Fruit fly (Drosophila melanogaster): Measurements from ENCODE around the gene Ugt36A1.

Gene Ugt36A1

dm6 chr2L:3618818-3619362 is at the start of gene Ugt36A1:
Gene Ugt36A1, plus strand, starts transcription at chr2L:3619097.
- TF ChIP-seq GATAd (GFP tag; optimal IDR thresholded peaks at IDR 0.05) (no peak), rgr (GFP tag; optimal IDR thresholded peaks at IDR 0.05) (no peak), CG32264 (GFP tag; optimal IDR thresholded peaks at IDR 0.05) (no peak), Rel (GFP tag; optimal IDR thresholded peaks at IDR 0.05) (no peak), Rel (tag; optimal IDR thresholded peaks at IDR 0.05) (peak; percentile 94), CrebA (GFP tag; optimal IDR thresholded peaks at IDR 0.05; ENCODE audit: borderline replicate concordance) (no peak), Myc (optimal IDR thresholded peaks at IDR 0.05) (peak; percentile 72)

DNA sequence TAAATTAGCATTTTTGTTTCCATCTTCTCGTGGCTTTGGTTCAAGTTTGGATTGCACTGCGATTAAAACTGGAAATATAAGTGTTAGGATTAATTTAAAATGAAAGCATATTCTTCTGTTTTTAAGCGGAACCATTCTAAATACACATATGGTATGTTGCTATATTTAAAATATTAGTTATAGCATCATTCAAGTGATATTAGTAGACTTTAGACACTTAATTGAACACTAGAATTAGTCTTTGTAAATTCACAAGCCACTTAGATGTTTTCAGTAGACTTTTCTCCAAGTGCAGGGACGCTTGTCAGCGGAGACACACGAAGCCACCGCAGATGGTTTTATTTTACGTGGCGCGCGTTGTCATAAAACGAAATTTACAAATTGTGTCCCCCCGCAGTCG is 49.0 kb upstream of the Ugt36A1 start:
- TF ChIP-seq Dif (GFP tag; optimal IDR thresholded peaks at IDR 0.05; ENCODE audit: partially characterized antibody) (no peak), HLH106 (tag; optimal IDR thresholded peaks at IDR 0.05) (peak; percentile 33), h (GFP tag; optimal IDR thresholded peaks at IDR 0.05) (peak; percentile 15), dl (GFP tag; optimal IDR thresholded peaks at IDR 0.05; ENCODE audit: insufficient read depth in 1 of 2, partially characterized antibody in 2 of 2) (no peak), fru (GFP tag; optimal IDR thresholded peaks at IDR 0.05) (peak; percentile 38), psq (GFP tag; optimal IDR thresholded peaks at IDR 0.05) (peak; percentile 6), foxo (GFP tag; optimal IDR thresholded peaks at IDR 0.05) (peak in 1 of 2 experiments; percentile 10), tai (GFP tag; optimal IDR thresholded peaks at IDR 0.05) (no peak), CrebA (GFP tag; optimal IDR thresholded peaks at IDR 0.05; ENCODE audit: borderline replicate concordance) (no peak), lola (GFP tag; optimal IDR thresholded peaks at IDR 0.05) (no peak), CG32264 (GFP tag; optimal IDR thresholded peaks at IDR 0.05) (no peak), Mio (GFP tag; optimal IDR thresholded peaks at IDR 0.05) (no peak)

dm6 chr2L:3570566-3570965 is 48.3 kb upstream of the Ugt36A1 start:
- TF ChIP-seq brk (GFP tag; optimal IDR thresholded peaks at IDR 0.05) (no peak), Myc (optimal IDR thresholded peaks at IDR 0.05) (no peak), rgr (GFP tag; optimal IDR thresholded peaks at IDR 0.05) (no peak)

dm6 chr2L:3571457-3571856 is 47.4 kb upstream of the Ugt36A1 start:
- TF ChIP-seq Vsx2 (GFP tag; optimal IDR thresholded peaks at IDR 0.05; ENCODE audit: partially characterized antibody), result peak; percentile 52
- TF ChIP-seq CrebA (GFP tag; optimal IDR thresholded peaks at IDR 0.05; ENCODE audit: borderline replicate concordance), result no peak

DNA sequence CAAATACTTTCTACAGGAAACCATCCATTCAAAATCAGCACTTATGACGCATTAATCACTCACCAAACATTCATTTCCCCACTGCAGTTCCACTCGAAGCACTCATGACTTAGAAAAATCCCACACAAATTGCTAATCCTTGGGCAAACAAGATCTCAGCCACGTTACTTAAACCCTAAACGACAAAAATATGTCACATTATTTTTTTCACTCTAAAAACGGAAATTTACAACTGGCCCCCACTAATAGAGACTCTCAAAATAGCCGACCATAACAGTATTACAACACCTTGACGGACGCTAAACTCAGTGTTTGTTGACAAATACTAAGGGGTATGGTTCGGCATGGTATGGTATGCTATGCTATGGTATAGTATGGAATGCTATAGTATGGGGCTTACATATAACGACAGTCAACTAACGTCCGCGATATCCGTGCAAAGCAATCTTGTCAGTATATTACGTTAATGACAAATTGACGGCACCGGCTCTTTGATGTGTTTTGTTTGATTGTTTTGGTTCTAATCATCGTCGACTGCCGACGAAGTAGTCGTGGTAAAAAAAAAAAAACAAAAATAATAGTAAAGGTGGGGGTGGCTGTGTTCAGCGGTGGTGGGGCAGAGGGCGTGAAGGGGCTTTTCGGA is 46.2 kb upstream of the Ugt36A1 start:
- TF ChIP-seq Mio (GFP tag; optimal IDR thresholded peaks at IDR 0.05), result no peak
- TF ChIP-seq tai (GFP tag; optimal IDR thresholded peaks at IDR 0.05), result no peak

DNA sequence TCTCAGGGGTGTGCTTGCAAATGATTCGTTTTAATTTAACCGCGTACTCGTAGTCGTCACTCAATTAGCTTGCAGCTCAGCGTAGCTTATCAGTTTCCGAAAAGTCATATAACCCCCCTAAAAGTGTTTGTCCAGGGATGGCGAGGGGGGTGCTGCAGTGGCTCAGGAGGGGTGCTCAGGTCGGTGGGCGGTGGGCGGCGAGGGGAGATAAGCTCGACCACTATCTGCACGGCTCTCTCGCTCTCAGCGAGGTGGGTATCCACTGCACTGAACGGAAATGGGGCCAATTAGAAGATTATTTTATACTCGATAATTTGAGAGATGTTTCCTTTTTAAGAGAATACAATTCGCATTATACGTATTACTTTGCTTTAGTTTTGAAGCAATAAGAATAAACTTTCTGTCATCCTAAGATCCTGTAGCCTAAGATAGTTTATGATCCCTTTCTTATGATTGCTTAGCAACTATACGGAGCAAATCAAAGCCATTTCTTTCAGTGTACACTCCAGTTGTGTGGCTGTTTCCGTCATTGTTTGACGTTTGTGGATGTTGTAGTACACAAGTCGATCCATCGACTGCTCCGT is 45.6 kb upstream of the Ugt36A1 start:
- TF ChIP-seq usp (GFP tag; optimal IDR thresholded peaks at IDR 0.05), result no peak
- TF ChIP-seq dl (GFP tag; optimal IDR thresholded peaks at IDR 0.05; ENCODE audit: insufficient read depth in 1 of 2, partially characterized antibody in 2 of 2), result no peak
- TF ChIP-seq h (GFP tag; optimal IDR thresholded peaks at IDR 0.05), result peak; percentile 51
- TF ChIP-seq rgr (GFP tag; optimal IDR thresholded peaks at IDR 0.05), result peak; percentile 66
- peak; percentile 72 for TF ChIP-seq ey (GFP tag; optimal IDR thresholded peaks at IDR 0.05)
- no peak for TF ChIP-seq Jra (GFP tag; optimal IDR thresholded peaks at IDR 0.05)
- peak in 1 of 2 experiments; percentile 57 for TF ChIP-seq foxo (GFP tag; optimal IDR thresholded peaks at IDR 0.05)
- peak; percentile 63 for TF ChIP-seq OdsH (GFP tag; optimal IDR thresholded peaks at IDR 0.05)
- no peak for TF ChIP-seq CrebA (GFP tag; optimal IDR thresholded peaks at IDR 0.05; ENCODE audit: borderline replicate concordance)
- TF ChIP-seq dmrt93B (GFP tag; optimal IDR thresholded peaks at IDR 0.05), result peak; percentile 59
- no peak for TF ChIP-seq Dif (GFP tag; optimal IDR thresholded peaks at IDR 0.05; ENCODE audit: partially characterized antibody)
- peak; percentile 59 for TF ChIP-seq Sp1 (GFP tag; optimal IDR thresholded peaks at IDR 0.05)
- no peak for TF ChIP-seq jim (GFP tag; optimal IDR thresholded peaks at IDR 0.05)
- no peak for TF ChIP-seq CG32264 (GFP tag; optimal IDR thresholded peaks at IDR 0.05)
- TF ChIP-seq GATAd (GFP tag; optimal IDR thresholded peaks at IDR 0.05), result no peak
- peak; percentile 21 for TF ChIP-seq Hnf4 (GFP tag; optimal IDR thresholded peaks at IDR 0.05)
- no peak for TF ChIP-seq woc (GFP tag; optimal IDR thresholded peaks at IDR 0.05)
- TF ChIP-seq brk (GFP tag; optimal IDR thresholded peaks at IDR 0.05), result no peak
- no peak for TF ChIP-seq Mio (GFP tag; optimal IDR thresholded peaks at IDR 0.05)
- no peak for TF ChIP-seq sv (GFP tag; optimal IDR thresholded peaks at IDR 0.05)
- TF ChIP-seq pan (optimal IDR thresholded peaks at IDR 0.05), result no peak
- no peak for TF ChIP-seq Rel (GFP tag; optimal IDR thresholded peaks at IDR 0.05)
- TF ChIP-seq Rel (tag; optimal IDR thresholded peaks at IDR 0.05), result peak; percentile 52
- no peak for TF ChIP-seq Hr78 (GFP tag; optimal IDR thresholded peaks at IDR 0.05)
- TF ChIP-seq lola (GFP tag; optimal IDR thresholded peaks at IDR 0.05), result no peak
- TF ChIP-seq sage (GFP tag; optimal IDR thresholded peaks at IDR 0.05), result no peak
- TF ChIP-seq fru (GFP tag; optimal IDR thresholded peaks at IDR 0.05), result peak; percentile 47
- TF ChIP-seq Abd-B (GFP tag; optimal IDR thresholded peaks at IDR 0.05), result no peak
- TF ChIP-seq Vsx2 (GFP tag; optimal IDR thresholded peaks at IDR 0.05; ENCODE audit: partially characterized antibody), result no peak
- TF ChIP-seq Myc (optimal IDR thresholded peaks at IDR 0.05), result no peak
- peak; percentile 51 for TF ChIP-seq psq (GFP tag; optimal IDR thresholded peaks at IDR 0.05)
- TF ChIP-seq N (GFP tag; optimal IDR thresholded peaks at IDR 0.05), result no peak
- peak; percentile 70 for TF ChIP-seq CG9705 (GFP tag; optimal IDR thresholded peaks at IDR 0.05)
- peak; percentile 81 for TF ChIP-seq HLH106 (tag; optimal IDR thresholded peaks at IDR 0.05)

All from whole organism, wandering third instar larva.